Worm (Caenorhabditis elegans): ENCODE results near the gene ptr-19.

ptr-19 gene

DNA sequence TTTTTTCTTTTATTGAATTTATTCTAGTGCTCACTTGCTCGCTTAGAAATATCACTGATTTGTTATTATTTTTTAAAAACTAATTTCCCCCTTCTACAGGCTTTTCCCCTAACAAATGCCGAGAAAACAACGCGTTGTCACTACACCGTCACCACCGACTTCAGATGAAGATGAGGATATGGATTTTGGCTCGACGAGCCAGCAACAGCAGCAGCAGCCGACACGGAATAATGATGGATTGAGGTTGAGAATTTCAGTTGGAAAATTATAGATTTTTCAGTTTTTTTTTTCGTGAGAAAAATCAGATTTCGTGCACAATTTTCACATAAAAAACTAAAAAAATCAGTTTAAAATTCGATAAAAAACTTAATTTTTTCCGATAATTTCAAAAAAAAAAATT is 18.6 kb upstream of the ptr-19 start, which contains the start of gene dpy-28:
TSS of gene dpy-28 (plus strand) at position 100 of the 400 bp plus-strand sequence.
- TF ChIP-seq sem-2 (GFP tag; optimal IDR thresholded peaks at IDR 0.05): no peak
- no peak for TF ChIP-seq lsy-2 (tag; optimal IDR thresholded peaks at IDR 0.05)
- no peak for TF ChIP-seq ham-2 (GFP tag; optimal IDR thresholded peaks at IDR 0.05)
- no peak for TF ChIP-seq ceh-83 (GFP tag; optimal IDR thresholded peaks at IDR 0.05)
- TF ChIP-seq hlh-1 (tag; optimal IDR thresholded peaks at IDR 0.05): no peak
- TF ChIP-seq sptf-1 (tag; optimal IDR thresholded peaks at IDR 0.05): no peak
- TF ChIP-seq elt-3 (tag; optimal IDR thresholded peaks at IDR 0.05): no peak
- TF ChIP-seq unc-62 (GFP tag; optimal IDR thresholded peaks at IDR 0.05): no peak
- TF ChIP-seq mep-1 (tag; optimal IDR thresholded peaks at IDR 0.05): no peak
- no peak for TF ChIP-seq mls-2 (tag; optimal IDR thresholded peaks at IDR 0.05)
- no peak for TF ChIP-seq ceh-43 (GFP tag; optimal IDR thresholded peaks at IDR 0.05)
- TF ChIP-seq nhr-76 (tag; optimal IDR thresholded peaks at IDR 0.05): no peak
- TF ChIP-seq M03D4.4 (tag; optimal IDR thresholded peaks at IDR 0.05): no peak
- TF ChIP-seq unc-39 (tag; optimal IDR thresholded peaks at IDR 0.05): no peak
- no peak for TF ChIP-seq flh-1 (GFP tag; optimal IDR thresholded peaks at IDR 0.05)
- no peak for TF ChIP-seq nhr-2 (tag; optimal IDR thresholded peaks at IDR 0.05)
- TF ChIP-seq nhr-237 (tag; optimal IDR thresholded peaks at IDR 0.05): no peak
- TF ChIP-seq nhr-28 (tag; optimal IDR thresholded peaks at IDR 0.05): no peak

DNA sequence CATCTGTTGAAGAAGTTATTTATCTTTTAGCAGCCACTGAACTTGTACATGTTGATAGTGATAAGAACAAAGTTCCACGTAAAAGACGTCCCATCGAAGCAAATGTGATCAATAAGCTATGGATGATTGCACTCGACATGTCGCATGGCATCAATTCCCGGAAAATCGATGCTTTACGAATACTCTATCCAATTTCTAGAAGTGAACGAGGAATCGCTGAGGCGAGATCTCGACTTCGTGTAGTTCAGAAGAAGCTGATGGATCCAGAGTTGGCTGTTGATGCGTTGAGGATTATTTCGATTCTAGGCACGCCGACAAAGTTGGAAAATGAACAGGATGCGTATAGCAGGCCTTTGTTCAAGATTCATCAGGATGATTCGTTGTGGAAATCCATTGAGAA is 12.0 kb upstream of the ptr-19 start:
- TF ChIP-seq drap-1 (GFP tag; optimal IDR thresholded peaks at IDR 0.05): no peak
- TF ChIP-seq ceh-43 (GFP tag; optimal IDR thresholded peaks at IDR 0.05): no peak
- TF ChIP-seq ztf-11 (tag; optimal IDR thresholded peaks at IDR 0.05): no peak
- no peak for TF ChIP-seq snpc-4 (tag; optimal IDR thresholded peaks at IDR 0.05)
- TF ChIP-seq elt-3 (tag; optimal IDR thresholded peaks at IDR 0.05): no peak

DNA sequence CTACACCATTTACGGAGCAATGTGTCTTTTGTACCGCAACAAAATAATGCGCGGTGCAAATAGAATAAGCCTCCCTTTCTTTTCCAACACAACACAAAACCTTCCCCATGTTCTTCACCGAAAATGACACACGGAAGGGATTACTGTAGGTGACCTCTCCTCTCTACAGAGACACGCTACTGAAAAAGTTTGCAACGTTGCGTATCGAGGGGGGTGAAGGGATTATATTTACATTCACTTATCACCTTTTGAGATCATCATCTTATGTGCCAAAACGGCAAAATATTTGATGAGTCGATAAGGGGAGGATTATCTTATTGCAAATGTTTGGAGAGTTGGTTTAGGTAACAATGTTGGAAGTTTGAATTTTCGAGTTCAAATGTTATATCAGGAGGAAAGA is 1.4 kb downstream of the ptr-19 start:
- no peak for TF ChIP-seq unc-39 (tag; optimal IDR thresholded peaks at IDR 0.05)
- no peak for TF ChIP-seq elt-1 (tag; optimal IDR thresholded peaks at IDR 0.05; ENCODE audit: borderline replicate concordance, insufficient read depth)
- TF ChIP-seq lin-32 (GFP tag; optimal IDR thresholded peaks at IDR 0.05): no peak
- no peak for TF ChIP-seq unc-120 (tag; optimal IDR thresholded peaks at IDR 0.05; ENCODE audit: poor library complexity, severe bottlenecking)
- no peak for TF ChIP-seq tbx-8 (GFP tag; optimal IDR thresholded peaks at IDR 0.05)
- TF ChIP-seq snpc-4 (tag; optimal IDR thresholded peaks at IDR 0.05): no peak
- no peak for TF ChIP-seq hlh-1 (tag; optimal IDR thresholded peaks at IDR 0.05)
- no peak for TF ChIP-seq cnd-1 (tag; optimal IDR thresholded peaks at IDR 0.05)
- no peak for TF ChIP-seq nhr-2 (tag; optimal IDR thresholded peaks at IDR 0.05)
- no peak for TF ChIP-seq ces-1 (GFP tag; optimal IDR thresholded peaks at IDR 0.05)
- TF ChIP-seq ceh-83 (GFP tag; optimal IDR thresholded peaks at IDR 0.05): no peak
- no peak for TF ChIP-seq pha-4 (tag; optimal IDR thresholded peaks at IDR 0.05)
- TF ChIP-seq nhr-28 (tag; optimal IDR thresholded peaks at IDR 0.05): no peak
- TF ChIP-seq blmp-1 (tag; optimal IDR thresholded peaks at IDR 0.05): no peak
- no peak for TF ChIP-seq elt-3 (tag; optimal IDR thresholded peaks at IDR 0.05)
- TF ChIP-seq bed-3 (GFP tag; optimal IDR thresholded peaks at IDR 0.05): no peak

DNA sequence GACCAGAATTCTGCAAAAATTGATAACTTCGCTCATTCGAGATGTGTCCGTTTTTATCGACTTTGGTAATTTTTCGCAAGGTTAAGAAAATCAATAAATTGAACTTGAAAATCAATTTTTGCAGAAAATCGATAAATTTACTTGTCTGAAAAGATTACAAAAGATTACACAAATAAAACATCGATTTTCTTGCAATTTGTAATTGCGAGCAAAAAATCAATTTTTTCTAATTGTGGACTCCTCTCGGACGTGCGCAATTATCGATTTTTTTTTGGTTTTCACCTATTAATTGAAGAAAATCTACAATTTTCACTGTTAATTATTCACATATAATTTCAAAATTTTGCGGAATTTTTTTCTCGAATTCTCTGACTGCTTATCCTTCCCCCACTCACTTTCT is 9.6 kb downstream of the ptr-19 start:
- TF ChIP-seq ceh-83 (GFP tag; optimal IDR thresholded peaks at IDR 0.05) (no peak), nhr-76 (tag; optimal IDR thresholded peaks at IDR 0.05) (no peak), bed-3 (GFP tag; optimal IDR thresholded peaks at IDR 0.05) (no peak), nhr-12 (tag; optimal IDR thresholded peaks at IDR 0.05) (no peak), nhr-237 (tag; optimal IDR thresholded peaks at IDR 0.05) (no peak), hlh-1 (tag; optimal IDR thresholded peaks at IDR 0.05) (no peak), cnd-1 (tag; optimal IDR thresholded peaks at IDR 0.05) (no peak), unc-120 (tag; optimal IDR thresholded peaks at IDR 0.05; ENCODE audit: poor library complexity, severe bottlenecking) (no peak), ztf-11 (tag; optimal IDR thresholded peaks at IDR 0.05) (no peak), lsy-2 (tag; optimal IDR thresholded peaks at IDR 0.05) (no peak), ceh-39 (tag; optimal IDR thresholded peaks at IDR 0.05) (no peak), elt-1 (tag; optimal IDR thresholded peaks at IDR 0.05; ENCODE audit: borderline replicate concordance, insufficient read depth) (no peak), mab-5 (tag; optimal IDR thresholded peaks at IDR 0.05) (no peak), zip-8 (tag; optimal IDR thresholded peaks at IDR 0.05) (no peak), ces-1 (GFP tag; optimal IDR thresholded peaks at IDR 0.05) (no peak), nhr-2 (tag; optimal IDR thresholded peaks at IDR 0.05) (no peak), pha-4 (tag; optimal IDR thresholded peaks at IDR 0.05) (no peak)

Measured in whole organism, mixed stage, embryonic.